Fruit fly (Drosophila melanogaster) whole organism, embryonic: ENCODE data around the gene CG14535.
A peak's percentile ranks its signal among the peaks of the same experiment; 100 is the strongest.

Experiments used
- Adf1 ChIP-seq: fragments of 200-800 bp; sonication (Bioruptor generic); IDR thresholded peaks from 2 replicates; pipeline ENCODE4 v1.3.6; 2022; ENCODE audit warnings: missing biosample characterization, missing genetic modification characterization
- CG10147 ChIP-seq: fragments of 200-800 bp; sonication (Bioruptor generic); optimal IDR thresholded peaks from 2 replicates; lab custom pipeline; 2019; ENCODE audit warnings: missing biosample characterization, mild to moderate bottlenecking, missing genetic modification characterization, moderate library complexity
- CG10654 ChIP-seq: fragments of 200-800 bp; sonication (Bioruptor generic); optimal IDR thresholded peaks from 2 replicates; lab custom pipeline; 2016; ENCODE audit warnings: missing biosample characterization, missing genetic modification characterization
- CG11398 ChIP-seq: fragments of 200-800 bp; sonication (Bioruptor generic); optimal IDR thresholded peaks from 2 replicates; lab custom pipeline; 2016; ENCODE audit warnings: missing biosample characterization, missing genetic modification characterization
- CG11695 ChIP-seq: fragments of 200-800 bp; sonication (Bioruptor generic); IDR thresholded peaks from 3 replicates; pipeline ENCODE4 v1.3.6; 2022; ENCODE audit warnings: missing biosample characterization, missing genetic modification characterization
- CG12071 ChIP-seq: fragments of 200-800 bp; sonication (Bioruptor generic); optimal IDR thresholded peaks from 3 replicates; lab custom pipeline; 2018; ENCODE audit warnings: missing biosample characterization, mild to moderate bottlenecking, missing genetic modification characterization
- CG12236 ChIP-seq: fragments of 200-800 bp; sonication (Bioruptor generic); optimal IDR thresholded peaks from 2 replicates; lab custom pipeline; 2016; ENCODE audit warnings: missing biosample characterization, missing genetic modification characterization
- CG15269 ChIP-seq: fragments of 200-800 bp; sonication (Bioruptor generic); optimal IDR thresholded peaks from 2 replicates; lab custom pipeline; 2018; ENCODE audit warnings: missing biosample characterization, mild to moderate bottlenecking, missing genetic modification characterization, moderate library complexity
- CG17328 ChIP-seq: fragments of 200-800 bp; sonication (Bioruptor generic); IDR thresholded peaks from 2 replicates; pipeline ENCODE4 v1.3.6; 2022; ENCODE audit warnings: missing biosample characterization, missing genetic modification characterization
- CG17359 ChIP-seq: fragments of 200-800 bp; sonication (Bioruptor generic); optimal IDR thresholded peaks from 3 replicates; lab custom pipeline; 2018; ENCODE audit warnings: missing biosample characterization, mild to moderate bottlenecking, missing genetic modification characterization, moderate library complexity
- CG1832 ChIP-seq: fragments of 200-800 bp; sonication (Bioruptor generic); optimal IDR thresholded peaks from 2 replicates; lab custom pipeline; 2017; ENCODE audit warnings: missing biosample characterization, mild to moderate bottlenecking, missing genetic modification characterization, inconsistent platforms
- CG2712 ChIP-seq: fragments of 200-800 bp; optimal IDR thresholded peaks from 3 replicates; lab custom pipeline; 2019; ENCODE audit warnings: missing biosample characterization, mild to moderate bottlenecking, missing genetic modification characterization, moderate library complexity
- CG4282 ChIP-seq: fragments of 200-800 bp; sonication (Bioruptor generic); optimal IDR thresholded peaks from 2 replicates; lab custom pipeline; 2016; ENCODE audit warnings: missing biosample characterization, missing genetic modification characterization
- CG4404 ChIP-seq: fragments of 200-800 bp; sonication (Bioruptor generic); IDR thresholded peaks from 2 replicates; pipeline ENCODE4 v1.3.6; 2022; ENCODE audit warnings: missing biosample characterization, missing genetic modification characterization
- CG4707 ChIP-seq: fragments of 200-800 bp; sonication (Bioruptor generic); optimal IDR thresholded peaks from 2 replicates; lab custom pipeline; 2018; ENCODE audit warnings: missing biosample characterization, mild to moderate bottlenecking, missing genetic modification characterization, moderate library complexity
- Dad ChIP-seq: fragments of 200-800 bp; sonication (Bioruptor generic); optimal IDR thresholded peaks from 3 replicates; lab custom pipeline; 2016; ENCODE audit warnings: missing biosample characterization, missing genetic modification characterization
- ERR ChIP-seq: fragments of 200-800 bp; sonication (Bioruptor generic); optimal IDR thresholded peaks from 2 replicates; lab custom pipeline; 2016; ENCODE audit warnings: missing biosample characterization, missing genetic modification characterization
- HHEX ChIP-seq: fragments of 200-800 bp; sonication (Bioruptor generic); optimal IDR thresholded peaks from 3 replicates; lab custom pipeline; 2017; ENCODE audit warnings: missing biosample characterization, mild to moderate bottlenecking, missing genetic modification characterization, missing genetic modification reagents
- Hand ChIP-seq: fragments of 200-800 bp; sonication (Bioruptor generic); optimal IDR thresholded peaks from 2 replicates; lab custom pipeline; 2017; ENCODE audit warnings: mild to moderate bottlenecking, missing biosample characterization, missing genetic modification reagents, missing genetic modification characterization
- Lim3 ChIP-seq: fragments of 200-800 bp; sonication (Bioruptor generic); IDR thresholded peaks from 2 replicates; pipeline ENCODE4 v1.3.6; 2022; ENCODE audit warnings: missing biosample characterization, missing genetic modification characterization
- MTF-1 ChIP-seq: fragments of 200-800 bp; sonication (Bioruptor generic); optimal IDR thresholded peaks from 2 replicates; lab custom pipeline; 2018; ENCODE audit warnings: missing biosample characterization, mild to moderate bottlenecking, missing genetic modification characterization, borderline replicate concordance
- NK7.1 ChIP-seq: fragments of 200-800 bp; sonication (Bioruptor generic); optimal IDR thresholded peaks from 3 replicates; lab custom pipeline; 2016; ENCODE audit warnings: missing biosample characterization, missing genetic modification characterization
- Sox100B ChIP-seq: fragments of 200-800 bp; sonication (Bioruptor generic); optimal IDR thresholded peaks from 3 replicates; lab custom pipeline; 2018; ENCODE audit warnings: missing biosample characterization, mild to moderate bottlenecking, missing genetic modification characterization
- aop ChIP-seq: fragments of 200-800 bp; sonication (Bioruptor generic); IDR thresholded peaks from 2 replicates; pipeline ENCODE4 v1.3.6; 2022; ENCODE audit warnings: missing biosample characterization, missing genetic modification characterization
- ap ChIP-seq: fragments of 200-800 bp; sonication (Bioruptor generic); IDR thresholded peaks from 2 replicates; pipeline ENCODE4 v1.3.6; 2022; ENCODE audit warnings: missing biosample characterization, missing genetic modification characterization
- ash1 ChIP-seq: fragments of 200-800 bp; sonication (Bioruptor generic); optimal IDR thresholded peaks from 2 replicates; lab custom pipeline; 2018; ENCODE audit warnings: missing biosample characterization, mild to moderate bottlenecking, missing genetic modification characterization
- ato ChIP-seq: fragments of 200-800 bp; sonication (Bioruptor generic); IDR thresholded peaks from 2 replicates; pipeline ENCODE4 v1.3.6; 2022; ENCODE audit warnings: missing biosample characterization, missing genetic modification characterization; ENCODE audit not compliant: partially characterized antibody
- az2 ChIP-seq: fragments of 200-800 bp; sonication (Bioruptor generic); optimal IDR thresholded peaks from 3 replicates; lab custom pipeline; 2016; ENCODE audit warnings: missing biosample characterization, missing genetic modification characterization
- cad ChIP-seq: fragments of >200 bp; optimal IDR thresholded peaks from 2 replicates; lab custom pipeline; 2017; ENCODE audit warnings: missing biosample characterization, missing genetic modification characterization
- chif ChIP-seq, 2 experiments: fragments of 200-800 bp; sonication (Bioruptor generic); optimal IDR thresholded peaks; 3 replicates each; lab custom pipeline; 2016; ENCODE audit warnings: missing biosample characterization in 2 of 2, missing genetic modification characterization in 2 of 2
- corto ChIP-seq: fragments of 200-800 bp; sonication (Bioruptor generic); optimal IDR thresholded peaks from 2 replicates; lab custom pipeline; 2016; ENCODE audit warnings: missing biosample characterization, mild to moderate bottlenecking, missing genetic modification characterization, moderate library complexity
- crc ChIP-seq: fragments of 200-800 bp; sonication (Bioruptor generic); optimal IDR thresholded peaks from 2 replicates; lab custom pipeline; 2016; ENCODE audit warnings: missing biosample characterization, missing genetic modification characterization
- danr ChIP-seq: fragments of 200-800 bp; sonication (Bioruptor generic); IDR thresholded peaks from 2 replicates; pipeline ENCODE4 v1.3.6; 2022; ENCODE audit warnings: missing biosample characterization, missing genetic modification characterization
- dati ChIP-seq: fragments of 200-800 bp; sonication (Bioruptor generic); IDR thresholded peaks from 2 replicates; pipeline ENCODE4 v1.3.6; 2022; ENCODE audit warnings: missing biosample characterization, missing genetic modification characterization
- gsb ChIP-seq: fragments of 200-800 bp; sonication (Bioruptor generic); IDR thresholded peaks from 2 replicates; pipeline ENCODE4 v1.3.6; 2022; ENCODE audit warnings: missing biosample characterization, missing genetic modification characterization
- h ChIP-seq: fragments of >200 bp; optimal IDR thresholded peaks from 2 replicates; lab custom pipeline; 2017
- insv ChIP-seq, 2 experiments: fragments of 200-800 bp; sonication (Bioruptor generic); optimal IDR thresholded peaks; 3 replicates each; lab custom pipeline; 2016 to 2018; ENCODE audit warnings: missing biosample characterization in 2 of 2, missing genetic modification characterization in 2 of 2
- lola ChIP-seq, 3 experiments: fragments of >200 bp in 2 of 3; fragments of 200-800 bp in 1 of 3; sonication (Bioruptor generic) in 1 of 3; optimal IDR thresholded peaks; 2 replicates each; lab custom pipeline; 2017 to 2019; ENCODE audit warnings: missing biosample characterization in 3 of 3, missing genetic modification characterization in 3 of 3, mild to moderate bottlenecking in 1 of 3, moderate library complexity in 1 of 3
- luna ChIP-seq: fragments of 200-800 bp; sonication (Bioruptor generic); optimal IDR thresholded peaks from 2 replicates; lab custom pipeline; 2016; ENCODE audit warnings: missing biosample characterization, missing genetic modification characterization
- nau ChIP-seq: fragments of 200-800 bp; sonication (Bioruptor generic); optimal IDR thresholded peaks from 3 replicates; lab custom pipeline; 2017; ENCODE audit warnings: missing biosample characterization, mild to moderate bottlenecking, missing genetic modification characterization, missing genetic modification reagents
- pan ChIP-seq, 4 experiments: fragments of >200 bp in 3 of 4; fragments of 200-800 bp in 1 of 4; sonication (Bioruptor generic) in 1 of 4; optimal IDR thresholded peaks in 3 of 4; IDR thresholded peaks in 1 of 4; 2 replicates each; pipeline versions ENCODE4 v1.3.6 to Lab custom; 2017 to 2022; ENCODE audit warnings: missing biosample characterization in 2 of 4, missing genetic modification characterization in 2 of 4, mixed read lengths in 1 of 4
- pfk ChIP-seq: fragments of 200-800 bp; sonication (Bioruptor generic); optimal IDR thresholded peaks from 2 replicates; lab custom pipeline; 2018; ENCODE audit warnings: missing biosample characterization, mild to moderate bottlenecking, missing genetic modification characterization, moderate library complexity
- sqz ChIP-seq: fragments of 200-800 bp; sonication (Bioruptor generic); optimal IDR thresholded peaks from 3 replicates; lab custom pipeline; 2018; ENCODE audit warnings: missing biosample characterization, mild to moderate bottlenecking, missing genetic modification characterization
- tna ChIP-seq: fragments of 200-800 bp; sonication (Bioruptor generic); IDR thresholded peaks from 2 replicates; pipeline ENCODE4 v1.3.6; 2022; ENCODE audit warnings: missing biosample characterization, missing genetic modification characterization; ENCODE audit not compliant: partially characterized antibody
- ttk ChIP-seq: fragments of 200-800 bp; sonication (Bioruptor generic); IDR thresholded peaks from 2 replicates; pipeline ENCODE4 v2.1.2; 2022; ENCODE audit warnings: missing biosample characterization, missing genetic modification characterization
- twi ChIP-seq: fragments of 200-800 bp; optimal IDR thresholded peaks from 2 replicates; lab custom pipeline; 2019; ENCODE audit warnings: missing biosample characterization, mild to moderate bottlenecking, missing genetic modification characterization, moderate library complexity
- vfl ChIP-seq: fragments of 200-800 bp; sonication (Bioruptor generic); optimal IDR thresholded peaks from 2 replicates; lab custom pipeline; 2016; ENCODE audit warnings: missing biosample characterization, missing genetic modification characterization
- wek ChIP-seq: fragments of 200-800 bp; sonication (Bioruptor generic); optimal IDR thresholded peaks from 3 replicates; lab custom pipeline; 2018; ENCODE audit warnings: missing biosample characterization, mild to moderate bottlenecking, missing genetic modification characterization, moderate library complexity
- zen2 ChIP-seq: fragments of 200-800 bp; sonication (Bioruptor generic); IDR thresholded peaks from 3 replicates; pipeline ENCODE4 v1.3.6; 2022; ENCODE audit warnings: missing biosample characterization, missing genetic modification characterization; ENCODE audit not compliant: partially characterized antibody

Gene CG14535

dm6 chr2L:7821279-7821848 is 33.9 kb downstream of the CG14535 start (continued):
- TF ChIP-seq wek (GFP tag; lab: Kevin White, UChicago) (peak; percentile 98), NK7.1 (GFP tag; lab: Kevin White, UChicago) (peak; percentile 36), CG4707 (GFP tag; lab: Kevin White, UChicago) (no peak), ato (GFP tag; lab: Robert Waterston, UW) (peak; percentile 84), CG17328 (GFP tag; lab: Robert Waterston, UW) (peak; percentile 50; the same call in 1 of the 2 replicates), tna (GFP tag; lab: Robert Waterston, UW) (peak; percentile 67), pan (optimal IDR thresholded peaks at IDR 0.05; lab: Kevin White, UChicago) (no peak), pan (GFP tag; optimal IDR thresholded peaks at IDR 0.05 in 1 of 2, IDR thresholded peaks at IDR 0.05 in 1 of 2) (peak in 1 of 2 experiments; percentile 73), dati (GFP tag; lab: Robert Waterston, UW) (0 out of 2 replicates have a peak, but pooled peaks have one; percentile 8), chif (GFP tag; optimal IDR thresholded peaks at IDR 0.05; lab: Kevin White, UChicago) (peak; percentile 1 to 44), vfl (GFP tag; lab: Kevin White, UChicago) (no peak), CG2712 (tag; lab: Kevin White, UChicago) (peak; percentile 65), danr (GFP tag; lab: Robert Waterston, UW) (no peak), h (no peak), Lim3 (GFP tag; lab: Robert Waterston, UW) (no peak), insv (GFP tag; optimal IDR thresholded peaks at IDR 0.05; lab: Kevin White, UChicago) (peak in 1 of 2 experiments; percentile 9), CG11695 (no peak), CG12071 (GFP tag; lab: Kevin White, UChicago) (no peak), pfk (GFP tag; lab: Kevin White, UChicago) (no peak), zen2 (peak; percentile 84), CG4404 (GFP tag; lab: Robert Waterston, UW) (no peak), nau (GFP tag; lab: Kevin White, UChicago) (no peak), ash1 (GFP tag; lab: Kevin White, UChicago) (no peak), CG10147 (no peak), luna (GFP tag; lab: Kevin White, UChicago) (no peak), az2 (GFP tag; lab: Kevin White, UChicago) (peak; percentile 32), Sox100B (peak; percentile 37), MTF-1 (GFP tag; lab: Kevin White, UChicago) (peak; percentile 33), CG1832 (GFP tag; lab: Kevin White, UChicago) (no peak), gsb (GFP tag; lab: Robert Waterston, UW) (no peak), crc (GFP tag; lab: Kevin White, UChicago) (no peak), CG4282 (no peak), CG15269 (peak; percentile 62), CG10654 (GFP tag; lab: Kevin White, UChicago) (peak; percentile 32), lola (GFP tag; optimal IDR thresholded peaks at IDR 0.05; lab: Kevin White, UChicago) (peak in 1 of 3 experiments; percentile 47), CG12236 (GFP tag; lab: Kevin White, UChicago) (no peak), ERR (GFP tag; lab: Kevin White, UChicago) (peak; percentile 45), ap (GFP tag; lab: Robert Waterston, UW) (no peak), HHEX (GFP tag; lab: Kevin White, UChicago) (peak; percentile 53), Adf1 (GFP tag; lab: Robert Waterston, UW) (peak; percentile 20; the same call in 1 of the 2 replicates), CG17359 (tag; lab: Kevin White, UChicago) (peak; percentile 17), aop (GFP tag; lab: Robert Waterston, UW) (peak; percentile 51; the same call in 1 of the 2 replicates), CG11398 (GFP tag; lab: Kevin White, UChicago) (no peak), Hand (peak; percentile 2), ttk (GFP tag; lab: Robert Waterston, UW) (peak; percentile 52; the same call in 1 of the 2 replicates), Dad (peak; percentile 72), twi (tag; lab: Kevin White, UChicago) (peak; percentile 50), cad (GFP tag; lab: Kevin White, UChicago) (no peak), sqz (GFP tag; lab: Kevin White, UChicago) (peak; percentile 73), corto (GFP tag; lab: Kevin White, UChicago) (peak; percentile 33)
